Fruit fly (Drosophila melanogaster) whole organism, prepupa: ENCODE results near the gene CG18788.
"Not testable (repeated sequence)": the region's sequence is repeated elsewhere in the genome, so short reads cannot be mapped to it uniquely, and the experiment has no call there.

ENCODE experiments used
- Blimp-1 ChIP-seq: fragments of 200-800 bp; sonication (Bioruptor generic); optimal IDR thresholded peaks from 3 replicates; lab custom pipeline; 2017; ENCODE audit warnings: missing biosample characterization, missing genetic modification characterization, mild to moderate bottlenecking, moderate library complexity, missing genetic modification reagents
- CG10631 ChIP-seq: fragments of 200-800 bp; sonication (Bioruptor generic); optimal IDR thresholded peaks from 2 replicates; lab custom pipeline; 2016; ENCODE audit warnings: missing biosample characterization, missing genetic modification characterization
- CG10669 ChIP-seq: fragments of 200-800 bp; sonication (Bioruptor generic); optimal IDR thresholded peaks from 3 replicates; lab custom pipeline; 2018; ENCODE audit warnings: missing biosample characterization, mild to moderate bottlenecking, missing genetic modification characterization, moderate library complexity
- CG11762 ChIP-seq: fragments of 200-800 bp; sonication (Bioruptor generic); optimal IDR thresholded peaks from 3 replicates; lab custom pipeline; 2016; ENCODE audit warnings: missing biosample characterization, missing genetic modification characterization; ENCODE audit not compliant: insufficient read depth
- CG11902 ChIP-seq: fragments of 200-800 bp; sonication (Bioruptor generic); optimal IDR thresholded peaks from 3 replicates; lab custom pipeline; 2016; ENCODE audit warnings: missing biosample characterization, missing genetic modification characterization
- CG1621 ChIP-seq: fragments of 200-800 bp; sonication (Bioruptor generic); optimal IDR thresholded peaks from 3 replicates; lab custom pipeline; 2018; ENCODE audit warnings: missing biosample characterization, mild to moderate bottlenecking, missing genetic modification characterization
- CG31627 ChIP-seq: fragments of 200-800 bp; sonication (Bioruptor generic); optimal IDR thresholded peaks from 3 replicates; lab custom pipeline; 2016; ENCODE audit warnings: missing biosample characterization, missing genetic modification characterization
- CG3919 ChIP-seq: fragments of 200-800 bp; sonication (Bioruptor generic); optimal IDR thresholded peaks from 3 replicates; lab custom pipeline; 2016; ENCODE audit warnings: missing biosample characterization, missing genetic modification characterization
- CG4318 ChIP-seq: fragments of 200-800 bp; sonication (Bioruptor generic); optimal IDR thresholded peaks from 3 replicates; lab custom pipeline; 2017; ENCODE audit warnings: missing biosample characterization, mild to moderate bottlenecking, missing genetic modification characterization
- CG6163 ChIP-seq: fragments of 200-800 bp; sonication (Bioruptor generic); IDR thresholded peaks from 3 replicates; pipeline ENCODE4 v1.3.6; 2022; ENCODE audit warnings: missing biosample characterization, missing genetic modification characterization
- CG6792 ChIP-seq: fragments of 200-800 bp; sonication (Bioruptor generic); optimal IDR thresholded peaks from 3 replicates; lab custom pipeline; 2016; ENCODE audit warnings: missing biosample characterization, missing genetic modification characterization
- CG6854 ChIP-seq: fragments of 200-800 bp; sonication (Bioruptor generic); optimal IDR thresholded peaks from 2 replicates; lab custom pipeline; 2017; ENCODE audit warnings: missing biosample characterization, mild to moderate bottlenecking, missing genetic modification characterization
- CG7368 ChIP-seq: fragments of 200-800 bp; sonication (Bioruptor generic); optimal IDR thresholded peaks from 3 replicates; lab custom pipeline; 2016; ENCODE audit warnings: missing biosample characterization, missing genetic modification characterization
- CG8632 ChIP-seq: fragments of 200-800 bp; sonication (Bioruptor generic); optimal IDR thresholded peaks from 3 replicates; lab custom pipeline; 2016; ENCODE audit warnings: missing biosample characterization, missing genetic modification characterization
- Eip75B ChIP-seq: fragments of 200-800 bp; sonication (Bioruptor generic); optimal IDR thresholded peaks from 3 replicates; lab custom pipeline; 2016; ENCODE audit warnings: missing biosample characterization, missing genetic modification characterization
- Eip78C ChIP-seq: fragments of 200-800 bp; sonication (Bioruptor generic); peaks from one replicate; lab custom pipeline; 2016; ENCODE audit warnings: missing biosample characterization, missing genetic modification characterization
- Hr39 ChIP-seq: fragments of 200-800 bp; sonication (Bioruptor generic); optimal IDR thresholded peaks from 2 replicates; lab custom pipeline; 2016; ENCODE audit warnings: missing biosample characterization, missing genetic modification characterization
- Hr4 ChIP-seq: fragments of 200-800 bp; sonication (Bioruptor generic); optimal IDR thresholded peaks from 3 replicates; lab custom pipeline; 2016; ENCODE audit warnings: missing biosample characterization, missing genetic modification characterization
- Sox14 ChIP-seq: fragments of 200-800 bp; sonication (Bioruptor generic); optimal IDR thresholded peaks from 3 replicates; lab custom pipeline; 2016; ENCODE audit warnings: missing biosample characterization, missing genetic modification characterization
- acj6 ChIP-seq: fragments of 200-800 bp; sonication (Bioruptor generic); optimal IDR thresholded peaks from 3 replicates; lab custom pipeline; 2016; ENCODE audit warnings: missing biosample characterization, missing genetic modification characterization
- dac ChIP-seq: fragments of 200-800 bp; sonication (Bioruptor generic); optimal IDR thresholded peaks from 2 replicates; lab custom pipeline; 2017; ENCODE audit warnings: missing biosample characterization, mild to moderate bottlenecking, missing genetic modification characterization
- dsx ChIP-seq: fragments of 200-800 bp; optimal IDR thresholded peaks from 3 replicates; lab custom pipeline; 2019; ENCODE audit warnings: missing biosample characterization, mild to moderate bottlenecking, missing genetic modification characterization, moderate library complexity; ENCODE audit not compliant: poor library complexity, severe bottlenecking
- eg ChIP-seq: fragments of 200-800 bp; sonication (Bioruptor generic); IDR thresholded peaks from 3 replicates; pipeline ENCODE4 v1.3.6; 2022; ENCODE audit warnings: missing biosample characterization, missing genetic modification characterization
- fd59A ChIP-seq: fragments of 200-800 bp; sonication (Bioruptor generic); optimal IDR thresholded peaks from 2 replicates; lab custom pipeline; 2017; ENCODE audit warnings: missing biosample characterization, mild to moderate bottlenecking, missing genetic modification characterization, missing genetic modification reagents
- fd85E ChIP-seq: fragments of 200-800 bp; sonication (Bioruptor generic); optimal IDR thresholded peaks from 3 replicates; lab custom pipeline; 2016; ENCODE audit warnings: missing biosample characterization, missing genetic modification characterization
- fkh ChIP-seq: fragments of 200-800 bp; sonication (Bioruptor generic); optimal IDR thresholded peaks from 3 replicates; lab custom pipeline; 2017; ENCODE audit warnings: missing biosample characterization, mild to moderate bottlenecking, missing genetic modification characterization, moderate library complexity
- lz ChIP-seq: fragments of 200-800 bp; sonication (Bioruptor generic); optimal IDR thresholded peaks from 3 replicates; lab custom pipeline; 2016; ENCODE audit warnings: missing biosample characterization, missing genetic modification characterization
- pdm3 ChIP-seq: fragments of 200-800 bp; sonication (Bioruptor generic); optimal IDR thresholded peaks from 3 replicates; lab custom pipeline; 2016; ENCODE audit warnings: missing biosample characterization, missing genetic modification characterization
- salr ChIP-seq, 2 experiments: fragments of 200-800 bp; sonication (Bioruptor generic); optimal IDR thresholded peaks; 3 replicates each; lab custom pipeline; 2016 to 2018; ENCODE audit warnings: missing biosample characterization in 2 of 2, missing genetic modification characterization in 2 of 2, mild to moderate bottlenecking in 1 of 2
- ss ChIP-seq, 2 experiments: fragments of 200-800 bp; sonication (Bioruptor generic); optimal IDR thresholded peaks; 2 replicates in 1 of 2; 3 replicates in 1 of 2; lab custom pipeline; 2017 to 2018; ENCODE audit warnings: mild to moderate bottlenecking in 2 of 2, missing biosample characterization in 2 of 2, missing genetic modification characterization in 2 of 2, moderate library complexity in 1 of 2
- svp ChIP-seq: fragments of 200-800 bp; sonication (Bioruptor generic); peaks from one replicate; lab custom pipeline; 2016; ENCODE audit warnings: missing biosample characterization, missing genetic modification characterization
- topi ChIP-seq: fragments of 200-800 bp; sonication (Bioruptor generic); optimal IDR thresholded peaks from 3 replicates; lab custom pipeline; 2016; ENCODE audit warnings: missing biosample characterization, missing genetic modification characterization
- vri ChIP-seq: fragments of 200-800 bp; sonication (Bioruptor generic); optimal IDR thresholded peaks from 3 replicates; lab custom pipeline; 2016; ENCODE audit warnings: missing biosample characterization, mild to moderate bottlenecking, missing genetic modification characterization

CG18788 gene

dm6 chr2L:11992602-11993001 is 41.4 kb upstream of the CG18788 start, which contains the start of gene Ada1-2:
TSS of gene Ada1-2 (plus strand) at chr2L:11992902.
- not testable (repeated sequence) for TF ChIP-seq fkh, topi, dsx (GFP tag; lab: Kevin White, UChicago)

- not testable (repeated sequence) for TF ChIP-seq topi (GFP tag; lab: Kevin White, UChicago); CG6163 (GFP tag; lab: Robert Waterston, UW); dsx (GFP tag; lab: Kevin White, UChicago)
Observed at dm6 chr2L:11995332-11995790, 38.6 kb upstream of the CG18788 start, which contains the start of the genes CG18789 and Qtzl. TSS of gene CG18789 (minus strand) at chr2L:11995432. TSS of gene Qtzl (plus strand) at chr2L:11995740.

dm6 chr2L:11996509-11996908 is 37.5 kb upstream of the CG18788 start, which contains the start of gene Ada1-1:
TSS of gene Ada1-1 (plus strand) at chr2L:11996809.
- TF ChIP-seq Blimp-1 (GFP tag; lab: Kevin White, UChicago); acj6 (GFP tag; lab: Kevin White, UChicago); CG6792: not testable (repeated sequence)
- TF ChIP-seq, all 60 proteins: peak for 0; not testable (repeated sequence) for 60

- TF ChIP-seq CG6163 (GFP tag; lab: Robert Waterston, UW); Eip78C (GFP tag; lab: Kevin White, UChicago); Blimp-1 (GFP tag; lab: Kevin White, UChicago): not testable (repeated sequence)
Observed at dm6 chr2L:11999240-11999704, 34.7 kb upstream of the CG18788 start, which contains the start of the genes CG18787 and Nfs1. TSS of gene CG18787 (minus strand) at chr2L:11999340. TSS of gene Nfs1 (plus strand) at chr2L:11999654.

- TF ChIP-seq acj6 (GFP tag; lab: Kevin White, UChicago) (no peak), svp (GFP tag; lab: Kevin White, UChicago) (peak; percentile 55), CG31627 (GFP tag; lab: Kevin White, UChicago) (no peak), dac (no peak)
Observed at dm6 chr2L:12001132-12001531, 32.9 kb upstream of the CG18788 start.

dm6 chr2L:12002051-12002450 is 31.9 kb upstream of the CG18788 start, which contains the start of gene Hacd1:
TSS of gene Hacd1 (minus strand) at chr2L:12002266.
- TF ChIP-seq CG6792 (no peak), svp (GFP tag; lab: Kevin White, UChicago) (peak; percentile 92)

- peak; percentile 16 for TF ChIP-seq CG11762
- TF ChIP-seq pdm3 (GFP tag; lab: Kevin White, UChicago) = peak; percentile 47
- peak; percentile 31 for TF ChIP-seq CG10631 (GFP tag; lab: Kevin White, UChicago)
- TF ChIP-seq dsx (GFP tag; lab: Kevin White, UChicago) = peak; percentile 43
- peak; percentile 61 for TF ChIP-seq CG1621
- TF ChIP-seq CG7368 = peak; percentile 30
- TF ChIP-seq svp (GFP tag; lab: Kevin White, UChicago) = peak; percentile 88
- no peak for TF ChIP-seq eg
- TF ChIP-seq Eip75B (GFP tag; lab: Kevin White, UChicago) = no peak
- peak; percentile 42 for TF ChIP-seq Sox14 (GFP tag; lab: Kevin White, UChicago)
- TF ChIP-seq salr (GFP tag; optimal IDR thresholded peaks at IDR 0.05; lab: Kevin White, UChicago) = peak in 1 of 2 experiments; percentile 28
- TF ChIP-seq CG31627 (GFP tag; lab: Kevin White, UChicago) = peak; percentile 17
- no peak for TF ChIP-seq lz (GFP tag; lab: Kevin White, UChicago)
- peak; percentile 14 for TF ChIP-seq CG4318 (GFP tag; lab: Kevin White, UChicago)
- no peak for TF ChIP-seq CG11902 (GFP tag; lab: Kevin White, UChicago)
- TF ChIP-seq CG3919 (GFP tag; lab: Kevin White, UChicago) = peak; percentile 63
- TF ChIP-seq fd85E = no peak
- TF ChIP-seq ss (GFP tag; optimal IDR thresholded peaks at IDR 0.05; lab: Kevin White, UChicago) = peak; percentile 18 to 68
- peak; percentile 80 for TF ChIP-seq Eip78C (GFP tag; lab: Kevin White, UChicago)
- TF ChIP-seq CG10669 (GFP tag; lab: Kevin White, UChicago) = no peak
- peak; percentile 61 for TF ChIP-seq Hr4 (GFP tag; lab: Kevin White, UChicago)
- TF ChIP-seq CG8632 (GFP tag; lab: Kevin White, UChicago) = peak; percentile 28
- no peak for TF ChIP-seq fd59A (GFP tag; lab: Kevin White, UChicago)
- TF ChIP-seq CG6854 = peak; percentile 99
- peak; percentile 43 for TF ChIP-seq Hr39 (GFP tag; lab: Kevin White, UChicago)
- no peak for TF ChIP-seq vri (GFP tag; lab: Kevin White, UChicago)
- TF ChIP-seq CG6792 = peak; percentile 15
Observed at dm6 chr2L:12002922-12003791, 30.8 kb upstream of the CG18788 start.
